Worm (Caenorhabditis elegans) whole organism, L1 larva: ENCODE results near the gene fbxb-59.

ENCODE experiments used
- aly-2 ChIP-seq: fragments of 150-350 bp; optimal IDR thresholded peaks from 2 replicates; lab custom pipeline; 2014; ENCODE audit warnings: missing biosample characterization, missing genetic modification characterization
- ceh-88 ChIP-seq: fragments of 200-800 bp; sonication (Bioruptor generic); IDR thresholded peaks from 2 replicates; pipeline ENCODE4 v1.3.6; 2022; ENCODE audit warnings: missing genetic modification characterization, missing compliant biosample characterization
- fkh-10 ChIP-seq: sonication (generic microtip); optimal IDR thresholded peaks from 2 replicates; lab custom pipeline; 2017; ENCODE audit warnings: missing biosample characterization, missing genetic modification reagents, missing genetic modification characterization
- grh-1 ChIP-seq: fragments of 200-800 bp; sonication (Bioruptor generic); IDR thresholded peaks from 2 replicates; pipeline ENCODE4 v1.3.6; 2022; ENCODE audit warnings: missing genetic modification reagents, missing genetic modification characterization, missing compliant biosample characterization
- lin-14 ChIP-seq: fragments of 200-800 bp; sonication (Bioruptor generic); optimal IDR thresholded peaks from 2 replicates; lab custom pipeline; 2018; ENCODE audit warnings: mild to moderate bottlenecking, missing genetic modification characterization, moderate library complexity, missing compliant biosample characterization
- nhr-90 ChIP-seq: sonication (generic microtip); optimal IDR thresholded peaks from 2 replicates; lab custom pipeline; 2016; ENCODE audit warnings: mild to moderate bottlenecking, missing genetic modification characterization, missing compliant biosample characterization; ENCODE audit not compliant: poor library complexity
- skn-1 ChIP-seq: fragments of 150-350 bp; optimal IDR thresholded peaks from 2 replicates; lab custom pipeline; 2014; ENCODE audit warnings: missing biosample characterization, missing genetic modification characterization
- snpc-4 ChIP-seq: fragments of 150-350 bp; optimal IDR thresholded peaks from 2 replicates; lab custom pipeline; 2014; ENCODE audit warnings: missing biosample characterization, missing genetic modification characterization
- tbx-2 ChIP-seq: sonication (generic microtip); optimal IDR thresholded peaks from 2 replicates; lab custom pipeline; 2016; ENCODE audit warnings: missing genetic modification characterization, missing compliant biosample characterization
- unc-62 ChIP-seq: fragments of 150-350 bp; optimal IDR thresholded peaks from 2 replicates; lab custom pipeline; 2014; ENCODE audit warnings: missing biosample characterization, missing genetic modification reagents, missing genetic modification characterization
- zag-1 ChIP-seq: fragments of 150-350 bp; optimal IDR thresholded peaks from 2 replicates; lab custom pipeline; 2014; ENCODE audit warnings: missing biosample characterization, missing genetic modification characterization

DNA sequence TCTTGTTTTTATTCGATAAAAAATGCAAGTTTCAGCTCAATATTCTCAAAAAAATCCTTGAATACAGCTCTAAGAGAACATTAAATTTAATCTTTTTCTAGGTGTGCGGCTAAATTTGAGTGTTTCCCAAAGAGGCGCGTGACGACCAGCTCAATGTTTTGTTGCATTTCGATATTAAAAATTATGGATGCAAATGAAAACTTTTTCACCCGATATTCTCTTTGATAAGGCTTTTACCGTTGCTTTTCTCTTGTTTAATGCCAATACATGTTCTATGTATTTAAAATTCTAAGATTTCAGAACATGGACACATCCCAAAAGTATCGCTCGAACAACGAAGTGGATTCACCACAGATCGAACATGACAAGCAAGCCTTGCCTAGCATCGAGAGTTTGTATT, 47.8 kb downstream of the fbxb-59 start, which contains the start of gene F19B2.6:
- no peak for TF ChIP-seq unc-62 (GFP tag; lab: Kevin White, UChicago)
- no peak for TF ChIP-seq snpc-4
- no peak for TF ChIP-seq aly-2 (tag; lab: Kevin White, UChicago)
- no peak for TF ChIP-seq fkh-10 (GFP tag; lab: Kevin White, UChicago)
- TF ChIP-seq lin-14 (GFP tag; lab: Kevin White, UChicago) = no peak
- no peak for TF ChIP-seq zag-1 (tag; lab: Kevin White, UChicago)
- TF ChIP-seq nhr-90 (tag; lab: Kevin White, UChicago) = no peak
- TF ChIP-seq tbx-2 (tag; lab: Kevin White, UChicago) = no peak
- TF ChIP-seq ceh-88 (GFP tag; lab: Robert Waterston, UW) = no peak
- no peak for TF ChIP-seq grh-1 (GFP tag; lab: Robert Waterston, UW)
- no peak for TF ChIP-seq skn-1 (tag; lab: Kevin White, UChicago)
